Worm (Caenorhabditis elegans) whole organism, L2 larva: ENCODE results near the gene mbk-2.

Source experiments
- ama-1 ChIP-seq: fragments of 150-350 bp; optimal IDR thresholded peaks from 2 replicates; lab custom pipeline; 2018; ENCODE audit warnings: inconsistent platforms
- dmd-4 ChIP-seq: sonication (generic microtip); optimal IDR thresholded peaks from 2 replicates; lab custom pipeline; 2017; ENCODE audit warnings: missing biosample characterization, missing genetic modification characterization
- nhr-10 ChIP-seq: sonication (generic microtip); optimal IDR thresholded peaks from 2 replicates; lab custom pipeline; 2017; ENCODE audit warnings: missing biosample characterization, missing genetic modification characterization
- nhr-11 ChIP-seq: fragments of 150-350 bp; optimal IDR thresholded peaks from 2 replicates; lab custom pipeline; 2014; ENCODE audit warnings: missing biosample characterization, missing genetic modification characterization
- nhr-129 ChIP-seq: fragments of 150-350 bp; optimal IDR thresholded peaks from 2 replicates; lab custom pipeline; 2014; ENCODE audit warnings: missing biosample characterization, missing genetic modification characterization
- nhr-23 ChIP-seq: fragments of 150-350 bp; optimal IDR thresholded peaks from 2 replicates; lab custom pipeline; 2014; ENCODE audit warnings: missing biosample characterization, missing genetic modification reagents, missing genetic modification characterization
- unc-55 ChIP-seq: fragments of 150-350 bp; sonication (generic microtip); optimal IDR thresholded peaks from 3 replicates; lab custom pipeline; 2014; ENCODE audit warnings: missing biosample characterization, missing genetic modification reagents, missing genetic modification characterization
- ztf-1 ChIP-seq: fragments of 200-800 bp; sonication (Bioruptor generic); conservative IDR thresholded peaks from 2 replicates; pipeline ENCODE4 v1.3.6; 2022; ENCODE audit warnings: missing genetic modification characterization, missing compliant biosample characterization

DNA sequence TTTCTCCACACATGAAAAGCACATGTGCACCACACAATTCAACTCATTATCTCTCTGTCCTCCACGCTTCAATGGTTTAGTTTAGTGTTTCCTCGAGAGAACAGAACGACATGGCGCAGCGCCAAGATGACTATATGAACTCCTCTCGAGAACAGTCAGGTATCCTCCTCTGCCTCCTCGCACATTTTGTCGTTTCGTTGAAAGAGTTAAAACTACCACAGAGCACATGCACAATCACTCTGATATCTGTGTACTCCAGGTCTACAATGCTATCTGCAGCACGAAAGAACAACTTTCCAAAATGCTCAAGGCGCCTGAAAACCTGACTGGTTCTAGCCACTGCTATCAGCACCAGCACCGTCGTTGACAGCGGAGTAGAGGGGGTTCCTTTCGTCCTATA lies 17.8 kb downstream of the mbk-2 start:
- no peak for TF ChIP-seq ama-1 (lab: Kevin White, UChicago)
- no peak for TF ChIP-seq nhr-23 (tag; lab: Kevin White, UChicago)
- TF ChIP-seq ztf-1 (GFP tag; lab: Robert Waterston, UW), result no peak
- TF ChIP-seq nhr-11, result no peak
- TF ChIP-seq nhr-10, result no peak
- TF ChIP-seq dmd-4 (tag; lab: Kevin White, UChicago), result no peak
- no peak for TF ChIP-seq unc-55 (GFP tag; lab: Kevin White, UChicago)
- no peak for TF ChIP-seq nhr-129
